Worm (Caenorhabditis elegans) whole organism, late embryonic: Measurements from ENCODE around the gene ugt-48.

ENCODE experiments used
- C08G9.2 ChIP-seq: sonication (generic microtip); optimal IDR thresholded peaks from 2 replicates; lab custom pipeline; 2016; ENCODE audit warnings: mild to moderate bottlenecking, missing genetic modification characterization, moderate library complexity, missing compliant biosample characterization
- T23F11.4 ChIP-seq: fragments of 200-800 bp; sonication (Bioruptor generic); optimal IDR thresholded peaks from 2 replicates; lab custom pipeline; 2018; ENCODE audit warnings: mild to moderate bottlenecking, missing genetic modification characterization, missing compliant biosample characterization
- ahr-1 ChIP-seq: sonication (generic microtip); optimal IDR thresholded peaks from 2 replicates; lab custom pipeline; 2016; ENCODE audit warnings: missing genetic modification characterization, missing compliant biosample characterization
- ceh-18 ChIP-seq: sonication (generic microtip); optimal IDR thresholded peaks from 2 replicates; lab custom pipeline; 2016; ENCODE audit warnings: missing genetic modification characterization, missing compliant biosample characterization
- ceh-22 ChIP-seq: sonication (generic microtip); optimal IDR thresholded peaks from 2 replicates; lab custom pipeline; 2017; ENCODE audit warnings: missing biosample characterization, missing genetic modification characterization
- ceh-30 ChIP-seq: fragments of 150-350 bp; optimal IDR thresholded peaks from 2 replicates; lab custom pipeline; 2014; ENCODE audit warnings: missing biosample characterization, missing genetic modification characterization
- ceh-31 ChIP-seq: sonication (generic microtip); optimal IDR thresholded peaks from 2 replicates; lab custom pipeline; 2016; ENCODE audit warnings: missing genetic modification characterization, missing compliant biosample characterization
- ceh-34 ChIP-seq: sonication (generic microtip); optimal IDR thresholded peaks from 2 replicates; lab custom pipeline; 2016; ENCODE audit warnings: mild to moderate bottlenecking, missing genetic modification characterization, missing compliant biosample characterization
- ceh-45 ChIP-seq: fragments of 200-800 bp; sonication (Bioruptor generic); IDR thresholded peaks from 2 replicates; pipeline ENCODE4 v1.3.6; 2022; ENCODE audit warnings: missing genetic modification reagents, missing genetic modification characterization, missing compliant biosample characterization
- dve-1 ChIP-seq: sonication (generic microtip); optimal IDR thresholded peaks from 2 replicates; lab custom pipeline; 2017; ENCODE audit warnings: antibody characterized with exemption, mild to moderate bottlenecking, missing genetic modification characterization, missing compliant biosample characterization
- elt-2 ChIP-seq: sonication (generic microtip); optimal IDR thresholded peaks from 2 replicates; lab custom pipeline; 2016; ENCODE audit warnings: missing genetic modification reagents, missing genetic modification characterization, missing compliant biosample characterization
- elt-4 ChIP-seq: sonication (generic microtip); optimal IDR thresholded peaks from 2 replicates; lab custom pipeline; 2016; ENCODE audit warnings: missing genetic modification characterization, missing compliant biosample characterization
- ets-4 ChIP-seq: sonication (generic microtip); optimal IDR thresholded peaks from 2 replicates; lab custom pipeline; 2016; ENCODE audit warnings: missing genetic modification characterization, missing compliant biosample characterization
- eyg-1 ChIP-seq: sonication (generic microtip); optimal IDR thresholded peaks from 2 replicates; lab custom pipeline; 2016; ENCODE audit warnings: missing genotype, missing genetic modification characterization, missing compliant biosample characterization
- fkh-6 ChIP-seq: sonication (generic microtip); optimal IDR thresholded peaks from 2 replicates; lab custom pipeline; 2016; ENCODE audit warnings: missing genetic modification characterization, missing compliant biosample characterization
- hlh-15 ChIP-seq: sonication (generic microtip); optimal IDR thresholded peaks from 2 replicates; lab custom pipeline; 2016; ENCODE audit warnings: missing genetic modification characterization, missing compliant biosample characterization
- hlh-6 ChIP-seq: sonication (generic microtip); optimal IDR thresholded peaks from 2 replicates; lab custom pipeline; 2016; ENCODE audit warnings: missing genotype, missing genetic modification characterization, missing compliant biosample characterization
- lin-11 ChIP-seq: fragments of 200-800 bp; sonication (Bioruptor generic); optimal IDR thresholded peaks from 2 replicates; lab custom pipeline; 2018; ENCODE audit warnings: mild to moderate bottlenecking, missing genetic modification characterization, missing compliant biosample characterization
- madf-2 ChIP-seq: sonication (generic microtip); optimal IDR thresholded peaks from 2 replicates; lab custom pipeline; 2017; ENCODE audit warnings: missing genetic modification characterization, missing compliant biosample characterization
- mec-3 ChIP-seq: sonication (generic microtip); optimal IDR thresholded peaks from 2 replicates; lab custom pipeline; 2016; ENCODE audit warnings: borderline replicate concordance, missing genetic modification characterization, missing compliant biosample characterization
- nhr-232 ChIP-seq: sonication (generic microtip); optimal IDR thresholded peaks from 2 replicates; lab custom pipeline; 2016; ENCODE audit warnings: missing genetic modification characterization, missing compliant biosample characterization
- npax-4 ChIP-seq: sonication (generic microtip); optimal IDR thresholded peaks from 2 replicates; lab custom pipeline; 2016; ENCODE audit warnings: missing genetic modification characterization, missing compliant biosample characterization
- odd-2 ChIP-seq: sonication (generic microtip); optimal IDR thresholded peaks from 2 replicates; lab custom pipeline; 2017; ENCODE audit warnings: antibody characterized with exemption, mild to moderate bottlenecking, missing genetic modification characterization, missing compliant biosample characterization
- pag-3 ChIP-seq: sonication (generic microtip); optimal IDR thresholded peaks from 2 replicates; lab custom pipeline; 2016; ENCODE audit warnings: missing compliant biosample characterization, missing genetic modification characterization, borderline replicate concordance
- pax-1 ChIP-seq: fragments of 150-350 bp; optimal IDR thresholded peaks from 2 replicates; lab custom pipeline; 2014; ENCODE audit warnings: missing biosample characterization, missing genetic modification characterization
- pqm-1 ChIP-seq: sonication (generic microtip); optimal IDR thresholded peaks from 2 replicates; lab custom pipeline; 2016; ENCODE audit warnings: missing genetic modification characterization, missing compliant biosample characterization
- ref-2 ChIP-seq: sonication (generic microtip); optimal IDR thresholded peaks from 2 replicates; lab custom pipeline; 2016; ENCODE audit warnings: missing genetic modification characterization, missing compliant biosample characterization
- rnt-1 ChIP-seq: sonication (generic microtip); optimal IDR thresholded peaks from 2 replicates; lab custom pipeline; 2016; ENCODE audit warnings: missing genetic modification characterization, missing compliant biosample characterization
- syd-9 ChIP-seq: sonication (generic microtip); optimal IDR thresholded peaks from 2 replicates; lab custom pipeline; 2016; ENCODE audit warnings: mild to moderate bottlenecking, missing genetic modification characterization, moderate library complexity, missing compliant biosample characterization
- tbx-2 ChIP-seq: sonication (generic microtip); optimal IDR thresholded peaks from 2 replicates; lab custom pipeline; 2016; ENCODE audit warnings: missing genetic modification characterization, missing compliant biosample characterization
- ttx-3 ChIP-seq: sonication (generic microtip); optimal IDR thresholded peaks from 2 replicates; lab custom pipeline; 2016; ENCODE audit warnings: missing genetic modification reagents, missing genetic modification characterization, missing compliant biosample characterization
- zip-5 ChIP-seq: sonication (generic microtip); optimal IDR thresholded peaks from 2 replicates; lab custom pipeline; 2016; ENCODE audit warnings: missing genetic modification characterization, missing compliant biosample characterization
- ztf-16 ChIP-seq: sonication (generic microtip); optimal IDR thresholded peaks from 2 replicates; lab custom pipeline; 2017; ENCODE audit warnings: missing genetic modification characterization, missing compliant biosample characterization

Gene ugt-48

DNA sequence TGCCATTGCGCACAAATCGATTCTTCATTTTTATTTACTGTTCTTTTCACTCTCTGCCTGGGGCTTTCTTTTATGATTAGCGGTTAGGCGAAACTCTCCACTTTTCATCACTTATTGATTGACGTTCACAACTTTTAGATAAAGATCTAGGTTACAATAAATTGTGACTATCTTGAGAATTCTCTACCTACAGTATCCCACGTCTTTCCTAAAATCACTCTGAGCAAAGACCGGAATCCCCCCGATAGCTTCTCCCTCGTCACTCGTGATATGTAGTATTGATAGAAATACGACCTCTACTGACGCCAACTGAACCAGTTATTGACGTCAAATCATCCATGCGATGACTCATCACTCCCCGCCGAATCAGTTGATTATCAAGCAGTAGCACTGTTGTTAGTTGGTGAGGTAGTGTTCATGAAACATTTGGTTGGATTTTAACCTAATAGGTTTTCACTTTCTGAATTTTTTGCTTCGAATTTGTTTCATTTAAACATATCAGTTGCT, 26.1 kb downstream of the ugt-48 start, which contains the start of gene hir-1:
TSS of gene hir-1 (plus strand) at position 405 of the 507 bp plus-strand sequence.
- TF ChIP-seq ceh-30 (no peak), mec-3 (no peak), ceh-34 (tag; lab: Kevin White, UChicago) (no peak), ceh-22 (no peak)

DNA sequence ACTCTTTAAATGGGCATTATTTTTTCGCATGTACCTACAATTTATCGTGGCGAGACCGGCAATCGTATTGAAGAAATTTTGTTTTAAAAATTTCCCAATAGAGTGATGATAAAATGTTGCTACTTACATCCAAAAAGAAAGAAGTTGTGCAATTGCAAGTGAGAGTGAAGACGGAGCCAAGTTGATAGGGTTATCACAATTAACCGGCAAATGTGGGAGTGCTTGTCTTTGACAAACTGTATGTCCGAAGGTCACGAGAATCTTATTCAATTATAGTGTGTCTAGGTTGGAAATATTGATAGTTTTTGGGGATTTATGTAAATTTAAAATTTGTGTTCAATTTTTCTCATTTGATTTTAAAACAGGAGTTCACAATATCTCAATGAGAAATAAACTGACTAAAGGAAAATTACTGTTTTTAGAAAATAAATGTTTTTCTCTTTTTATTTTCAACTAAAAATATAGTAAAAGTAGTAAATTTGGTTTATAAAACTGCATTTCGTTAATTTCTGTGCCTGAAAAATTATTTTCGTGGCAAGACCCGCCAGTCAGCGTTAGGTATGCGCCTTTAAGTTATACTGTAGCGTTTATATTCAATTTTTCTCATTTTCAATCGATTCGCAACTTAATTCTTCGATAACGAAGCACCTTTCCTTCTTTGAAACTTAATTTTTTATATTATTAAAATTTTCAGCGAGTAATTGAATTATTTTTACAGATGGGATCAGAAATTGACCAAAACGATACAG, 34.1 kb downstream of the ugt-48 start, which contains the start of the genes hpo-15 and mms-19:
TSS of gene hpo-15 (minus strand) at position 201 of the 749 bp plus-strand sequence.
TSS of gene mms-19 (plus strand) at position 719 of the 749 bp plus-strand sequence.
- no peak for TF ChIP-seq fkh-6 (tag; lab: Kevin White, UChicago)
- TF ChIP-seq npax-4 (tag; lab: Kevin White, UChicago): no peak
- no peak for TF ChIP-seq ceh-45
- TF ChIP-seq madf-2 (tag; lab: Kevin White, UChicago): no peak
- no peak for TF ChIP-seq C08G9.2
- no peak for TF ChIP-seq ztf-16 (tag; lab: Kevin White, UChicago)
- TF ChIP-seq hlh-15 (tag; lab: Kevin White, UChicago): no peak
- TF ChIP-seq dve-1 (tag; lab: Kevin White, UChicago): no peak
- TF ChIP-seq zip-5 (tag; lab: Kevin White, UChicago): no peak
- no peak for TF ChIP-seq syd-9 (tag; lab: Kevin White, UChicago)
- no peak for TF ChIP-seq tbx-2 (tag; lab: Kevin White, UChicago)
- TF ChIP-seq pqm-1: no peak
- TF ChIP-seq T23F11.4: no peak
- TF ChIP-seq ceh-31 (tag; lab: Kevin White, UChicago): no peak

DNA sequence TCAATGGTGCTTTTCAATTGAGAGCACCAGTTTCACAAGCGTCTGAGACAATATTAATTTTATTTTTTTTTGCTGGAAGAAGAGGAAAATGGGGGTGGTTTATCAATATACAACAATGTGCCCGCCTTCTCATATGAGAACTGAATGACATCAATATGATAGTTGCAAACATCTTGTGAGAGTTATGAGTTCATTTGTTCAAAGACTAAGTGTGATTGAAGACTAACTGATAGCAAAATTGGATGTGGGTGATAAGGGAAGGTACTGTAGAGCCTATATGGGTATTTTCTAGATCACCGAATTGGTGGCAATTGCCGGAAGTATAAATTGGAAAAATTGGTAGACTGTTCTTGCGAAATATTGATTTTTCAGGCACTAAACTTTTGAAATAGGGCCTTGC, 35.3 kb downstream of the ugt-48 start:
- TF ChIP-seq pag-3 (tag; lab: Kevin White, UChicago) (no peak), elt-2 (tag; lab: Kevin White, UChicago) (peak; percentile 15)

DNA sequence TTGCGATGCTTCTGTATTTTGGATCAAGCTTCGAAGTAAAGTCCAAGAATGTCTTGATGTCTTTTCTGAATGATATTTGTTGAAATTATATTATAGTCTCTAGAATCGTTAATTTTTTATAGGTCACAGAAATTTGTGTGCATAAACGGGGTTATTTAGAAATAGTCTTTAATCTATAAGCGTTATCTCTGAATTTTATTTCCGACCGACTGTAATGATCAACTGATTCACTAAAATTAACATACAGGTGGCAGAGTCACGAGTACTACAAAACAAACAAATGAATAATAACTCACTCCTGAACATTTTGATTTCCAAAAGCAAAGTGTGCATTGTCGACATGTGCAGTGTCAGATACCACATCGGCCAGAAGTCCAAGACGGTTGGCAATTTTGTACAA, 36.1 kb downstream of the ugt-48 start:
- TF ChIP-seq T23F11.4: no peak
- no peak for TF ChIP-seq mec-3
- no peak for TF ChIP-seq odd-2 (tag; lab: Kevin White, UChicago)
- TF ChIP-seq ztf-16 (tag; lab: Kevin White, UChicago): no peak
- no peak for TF ChIP-seq ceh-45

DNA sequence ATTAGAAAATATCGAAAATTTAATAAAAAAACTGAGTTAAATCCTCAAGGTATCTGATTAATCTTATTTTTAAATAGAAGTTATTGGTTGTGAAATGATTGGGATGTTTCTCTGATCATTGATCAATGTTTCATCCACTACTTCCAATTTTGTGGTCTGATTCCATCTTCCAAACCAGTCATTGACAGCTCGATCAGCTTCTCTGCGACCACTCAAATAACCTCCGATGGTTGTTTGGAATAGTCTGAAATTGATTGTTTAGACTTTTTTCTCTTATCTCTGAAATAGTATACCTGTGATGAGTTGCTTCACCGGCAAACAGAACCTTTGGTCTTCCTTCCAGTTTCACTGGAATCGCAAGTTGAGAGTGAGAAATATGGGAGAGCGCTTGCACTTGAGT, 37.9 kb downstream of the ugt-48 start:
- TF ChIP-seq ttx-3 (tag; lab: Kevin White, UChicago) (no peak), lin-11 (no peak), pax-1 (tag; lab: Kevin White, UChicago) (no peak), ref-2 (tag; lab: Kevin White, UChicago) (no peak), pag-3 (tag; lab: Kevin White, UChicago) (no peak), ceh-34 (tag; lab: Kevin White, UChicago) (no peak), ahr-1 (no peak)

DNA sequence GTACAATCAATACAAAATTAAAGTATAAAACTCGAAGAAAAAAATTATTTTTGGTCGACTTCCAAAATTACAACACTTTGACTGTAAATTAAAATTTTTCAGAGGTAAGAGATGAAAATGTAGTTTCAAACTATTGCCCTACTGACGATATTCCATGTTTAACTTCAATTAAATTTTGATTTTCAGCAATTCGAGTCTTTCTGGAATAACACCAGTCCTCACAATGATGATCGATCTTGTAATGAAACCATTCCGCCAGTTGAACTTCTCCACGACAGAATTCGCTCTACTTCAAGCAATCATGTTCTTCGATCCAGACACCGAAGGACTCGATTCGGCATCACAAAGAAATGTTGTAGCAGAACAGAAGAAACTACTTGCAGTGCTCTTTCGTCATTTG, 38.7 kb downstream of the ugt-48 start:
- TF ChIP-seq eyg-1 (tag; lab: Kevin White, UChicago) (no peak), ceh-18 (no peak), hlh-6 (no peak), rnt-1 (no peak), nhr-232 (tag; lab: Kevin White, UChicago) (no peak), ets-4 (no peak), ceh-34 (tag; lab: Kevin White, UChicago) (no peak), elt-4 (tag; lab: Kevin White, UChicago) (no peak)
